Worm (Caenorhabditis elegans) whole organism, young adult: Measurements from ENCODE around the gene sru-17.

Source experiments
- C06A6.2 ChIP-seq: fragments of 200-800 bp; sonication (Bioruptor generic); conservative IDR thresholded peaks from 2 replicates; pipeline ENCODE4 v1.3.6; 2022; ENCODE audit warnings: missing genetic modification characterization, missing compliant biosample characterization
- K12H6.12 ChIP-seq: fragments of 200-800 bp; sonication (Bioruptor generic); optimal IDR thresholded peaks from 2 replicates; lab custom pipeline; 2018; ENCODE audit warnings: mild to moderate bottlenecking, missing genetic modification characterization, missing compliant biosample characterization
- Y53G8AR.9 ChIP-seq: fragments of 200-800 bp; sonication (Bioruptor generic); conservative IDR thresholded peaks from 2 replicates; pipeline ENCODE4 v1.3.6; 2022; ENCODE audit warnings: missing genetic modification reagents, missing genetic modification characterization, missing compliant biosample characterization
- Y95B8A.8 ChIP-seq: fragments of 200-800 bp; sonication (Bioruptor generic); IDR thresholded peaks from 2 replicates; pipeline ENCODE4 v1.3.6; 2022; ENCODE audit warnings: missing genetic modification reagents, missing genetic modification characterization, missing compliant biosample characterization
- ZK185.1 ChIP-seq: sonication (generic microtip); optimal IDR thresholded peaks from 2 replicates; lab custom pipeline; 2016; ENCODE audit warnings: mild to moderate bottlenecking, missing genetic modification characterization, missing compliant biosample characterization; ENCODE audit not compliant: poor library complexity, severe bottlenecking
- ama-1 ChIP-seq, 3 experiments: fragments of 150-350 bp in 1 of 3; sonication (generic microtip) in 2 of 3; optimal IDR thresholded peaks; 2 replicates each; lab custom pipeline; 2014 to 2018; ENCODE audit warnings: missing biosample characterization in 2 of 3, missing genetic modification characterization in 2 of 3, missing genetic modification reagents in 2 of 3
- aptf-3 ChIP-seq: fragments of 200-800 bp; sonication (Bioruptor generic); IDR thresholded peaks from 2 replicates; pipeline ENCODE4 v1.3.6; 2022; ENCODE audit warnings: missing genetic modification characterization, missing compliant biosample characterization
- atf-7 ChIP-seq: sonication (generic microtip); optimal IDR thresholded peaks from 2 replicates; lab custom pipeline; 2017; ENCODE audit warnings: mild to moderate bottlenecking, missing genetic modification characterization, missing compliant biosample characterization
- athp-1 ChIP-seq: sonication (generic microtip); optimal IDR thresholded peaks from 2 replicates; lab custom pipeline; 2017; ENCODE audit warnings: mild to moderate bottlenecking, missing genetic modification characterization, missing compliant biosample characterization
- cebp-2 ChIP-seq: fragments of 200-800 bp; sonication (Bioruptor generic); IDR thresholded peaks from 2 replicates; pipeline ENCODE4 v1.3.6; 2022; ENCODE audit warnings: missing genetic modification characterization, missing compliant biosample characterization
- ceh-27 ChIP-seq: fragments of 200-800 bp; sonication (Bioruptor generic); optimal IDR thresholded peaks from 2 replicates; lab custom pipeline; 2018; ENCODE audit warnings: mild to moderate bottlenecking, missing genetic modification characterization, moderate library complexity, missing compliant biosample characterization
- ceh-58 ChIP-seq: fragments of 200-800 bp; sonication (Bioruptor generic); IDR thresholded peaks from 2 replicates; pipeline ENCODE4 v1.3.6; 2022; ENCODE audit warnings: missing genetic modification characterization, missing compliant biosample characterization
- dpl-1 ChIP-seq: fragments of 150-350 bp; optimal IDR thresholded peaks from 2 replicates; lab custom pipeline; 2014; ENCODE audit warnings: missing biosample characterization, missing genetic modification reagents, missing genetic modification characterization
- ets-4 ChIP-seq: fragments of 200-800 bp; sonication (Bioruptor generic); optimal IDR thresholded peaks from 2 replicates; lab custom pipeline; 2018; ENCODE audit warnings: mild to moderate bottlenecking, missing genetic modification characterization, missing compliant biosample characterization
- gei-17 ChIP-seq: fragments of 200-800 bp; sonication (Bioruptor generic); optimal IDR thresholded peaks from 2 replicates; lab custom pipeline; 2018; ENCODE audit warnings: mild to moderate bottlenecking, missing genetic modification characterization, missing compliant biosample characterization
- him-1 ChIP-seq: sonication (generic microtip); optimal IDR thresholded peaks from 2 replicates; lab custom pipeline; 2016; ENCODE audit warnings: missing genotype, missing genetic modification reagents, missing genetic modification characterization, missing compliant biosample characterization
- hsf-1 ChIP-seq: fragments of 200-800 bp; sonication (Bioruptor generic); IDR thresholded peaks from 2 replicates; pipeline ENCODE4 v1.3.6; 2022; ENCODE audit warnings: missing genetic modification reagents, missing genetic modification characterization, missing compliant biosample characterization
- let-607 ChIP-seq, 2 experiments: fragments of 200-800 bp in 1 of 2; sonication (Bioruptor generic) in 1 of 2; sonication (generic microtip) in 1 of 2; optimal IDR thresholded peaks; 2 replicates each; lab custom pipeline; 2016 to 2018; ENCODE audit warnings: mild to moderate bottlenecking in 2 of 2, missing compliant biosample characterization in 2 of 2, missing genetic modification characterization in 2 of 2, moderate library complexity in 2 of 2, missing genotype in 1 of 2
- lin-40 ChIP-seq: sonication (generic microtip); optimal IDR thresholded peaks from 2 replicates; lab custom pipeline; 2016; ENCODE audit warnings: missing genetic modification characterization, mild to moderate bottlenecking, missing compliant biosample characterization, missing genotype, missing genetic modification reagents
- lin-54 ChIP-seq: fragments of 200-800 bp; sonication (Bioruptor generic); optimal IDR thresholded peaks from 2 replicates; lab custom pipeline; 2018; ENCODE audit warnings: mild to moderate bottlenecking, missing genetic modification characterization, missing compliant biosample characterization
- madf-6 ChIP-seq: fragments of 200-800 bp; sonication (Bioruptor generic); IDR thresholded peaks from 2 replicates; pipeline ENCODE4 v1.3.6; 2022; ENCODE audit warnings: missing genetic modification reagents, missing genetic modification characterization, missing compliant biosample characterization
- mcd-1 ChIP-seq: fragments of 200-800 bp; sonication (Bioruptor generic); IDR thresholded peaks from 2 replicates; pipeline ENCODE4 v1.3.6; 2022; ENCODE audit warnings: missing genetic modification reagents, missing genetic modification characterization, missing compliant biosample characterization
- nfya-1 ChIP-seq: sonication (generic microtip); optimal IDR thresholded peaks from 2 replicates; lab custom pipeline; 2017; ENCODE audit warnings: antibody characterized with exemption, missing compliant biosample characterization, missing genetic modification characterization, borderline replicate concordance; ENCODE audit not compliant: insufficient read depth
- nfyb-1 ChIP-seq: fragments of 200-800 bp; sonication (Bioruptor generic); IDR thresholded peaks from 2 replicates; pipeline ENCODE4 v1.3.6; 2022; ENCODE audit warnings: missing genetic modification reagents, missing genetic modification characterization, missing compliant biosample characterization
- nhr-27 ChIP-seq: fragments of 200-800 bp; sonication (Bioruptor generic); optimal IDR thresholded peaks from 2 replicates; lab custom pipeline; 2018; ENCODE audit warnings: mild to moderate bottlenecking, missing genetic modification characterization, moderate library complexity, missing compliant biosample characterization
- nhr-80 ChIP-seq: sonication (generic microtip); optimal IDR thresholded peaks from 2 replicates; lab custom pipeline; 2016; ENCODE audit warnings: missing genetic modification characterization, missing compliant biosample characterization
- rpc-1 ChIP-seq, 2 experiments: fragments of 150-350 bp in 1 of 2; sonication (generic microtip) in 1 of 2; optimal IDR thresholded peaks; 2 replicates each; lab custom pipeline; 2014 to 2018; ENCODE audit warnings: missing biosample characterization in 1 of 2, missing genetic modification characterization in 1 of 2, missing genetic modification reagents in 1 of 2, missing genotype in 1 of 2
- sdz-38 ChIP-seq: sonication (generic microtip); optimal IDR thresholded peaks from 2 replicates; lab custom pipeline; 2016; ENCODE audit warnings: missing genotype, missing genetic modification characterization, missing compliant biosample characterization
- snpc-1.1 ChIP-seq: sonication (generic microtip); optimal IDR thresholded peaks from 2 replicates; lab custom pipeline; 2017; ENCODE audit warnings: missing genetic modification characterization, mild to moderate bottlenecking, missing compliant biosample characterization, antibody characterized with exemption, moderate library complexity, missing genotype, missing genetic modification reagents; ENCODE audit not compliant: insufficient read depth
- unc-130 ChIP-seq: sonication (generic microtip); optimal IDR thresholded peaks from 2 replicates; lab custom pipeline; 2016; ENCODE audit warnings: missing genetic modification reagents, missing genetic modification characterization, missing compliant biosample characterization
- unc-62 ChIP-seq: fragments of 150-350 bp; optimal IDR thresholded peaks from 2 replicates; lab custom pipeline; 2014; ENCODE audit warnings: missing biosample characterization, missing genetic modification reagents, missing genetic modification characterization
- ztf-3 ChIP-seq: fragments of 200-800 bp; sonication (Bioruptor generic); optimal IDR thresholded peaks from 2 replicates; lab custom pipeline; 2018; ENCODE audit warnings: mild to moderate bottlenecking, missing genetic modification characterization, missing compliant biosample characterization

sru-17 gene

DNA sequence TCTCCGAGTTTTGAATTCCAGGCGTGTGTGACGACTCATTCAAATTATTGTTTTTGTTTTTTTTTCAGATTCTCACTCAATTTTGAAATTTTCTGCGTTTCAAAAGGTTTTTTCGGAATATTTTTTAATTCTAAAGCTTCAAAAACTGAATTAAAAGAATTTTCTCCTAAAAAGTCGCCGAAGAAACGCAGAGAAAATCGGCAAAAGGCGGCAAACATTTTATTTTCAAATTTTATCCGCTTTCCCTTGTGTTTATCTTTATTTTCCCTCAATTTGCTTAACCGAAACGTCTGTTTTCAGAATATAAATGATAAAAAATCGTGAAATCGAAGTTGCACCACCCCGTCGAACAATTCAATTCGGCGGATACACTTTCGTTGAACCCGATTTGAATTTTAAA is 15.0 kb upstream of the sru-17 start, which contains the start of gene him-6:
Gene him-6 (plus strand): TSS at position 301 of the 400 bp plus-strand sequence.
- TF ChIP-seq nhr-27 (tag; lab: Kevin White, UChicago) (no peak), nhr-80 (tag; lab: Kevin White, UChicago) (no peak), rpc-1 (optimal IDR thresholded peaks at IDR 0.05; lab: Kevin White, UChicago) (no peak), rpc-1 (tag; optimal IDR thresholded peaks at IDR 0.05; lab: Kevin White, UChicago) (no peak), snpc-1.1 (tag; lab: Kevin White, UChicago) (no peak), mcd-1 (GFP tag; lab: Robert Waterston, UW) (no peak), nfyb-1 (GFP tag; lab: Robert Waterston, UW) (no peak), him-1 (tag; lab: Kevin White, UChicago) (no peak), C06A6.2 (GFP tag; lab: Robert Waterston, UW) (no peak), sdz-38 (no peak), let-607 (tag; optimal IDR thresholded peaks at IDR 0.05; lab: Kevin White, UChicago) (no peak), unc-62 (GFP tag; lab: Kevin White, UChicago) (no peak), atf-7 (tag; lab: Kevin White, UChicago) (no peak), ceh-58 (GFP tag; lab: Robert Waterston, UW) (no peak), dpl-1 (GFP tag; lab: Kevin White, UChicago) (no peak)

- TF ChIP-seq cebp-2 (GFP tag; lab: Robert Waterston, UW) (no peak), ama-1 (optimal IDR thresholded peaks at IDR 0.05; lab: Kevin White, UChicago) (no peak), ama-1 (GFP tag; optimal IDR thresholded peaks at IDR 0.05; lab: Kevin White, UChicago) (peak in 1 of 2 experiments; percentile 30), ZK185.1 (tag; lab: Kevin White, UChicago) (no peak)
Observed at ce11 chrIV:12495196-12495595, 10.3 kb upstream of the sru-17 start, which contains the start of gene sru-20. Gene sru-20 (plus strand): TSS chrIV:12495496.

- TF ChIP-seq gei-17 (GFP tag; lab: Kevin White, UChicago) (no peak), unc-130 (GFP tag; lab: Kevin White, UChicago) (no peak), ztf-3 (GFP tag; lab: Kevin White, UChicago) (no peak), ets-4 (GFP tag; lab: Kevin White, UChicago) (no peak), lin-40 (tag; lab: Kevin White, UChicago) (no peak)
Observed at ce11 chrIV:12498238-12498637, 7.3 kb upstream of the sru-17 start, which contains the start of gene sru-19. Gene sru-19 (plus strand): TSS chrIV:12498538.

- TF ChIP-seq ceh-27 = no peak
- TF ChIP-seq nhr-27 (tag; lab: Kevin White, UChicago) = no peak
- TF ChIP-seq hsf-1 = no peak
- no peak for TF ChIP-seq Y53G8AR.9 (GFP tag; lab: Robert Waterston, UW)
- no peak for TF ChIP-seq K12H6.12 (tag; lab: Kevin White, UChicago)
- no peak for TF ChIP-seq Y95B8A.8
- TF ChIP-seq madf-6 = no peak
Observed at ce11 chrIV:12501956-12502355, 3.5 kb upstream of the sru-17 start, which contains the start of gene sru-18. Gene sru-18 (plus strand): TSS chrIV:12502256.

ce11 chrIV:12520150-12520549 is 14.7 kb downstream of the sru-17 start, which contains the start of gene tsp-4:
Gene tsp-4 (minus strand): TSS chrIV:12520250.
- TF ChIP-seq nhr-80 (tag; lab: Kevin White, UChicago) (no peak), nfyb-1 (GFP tag; lab: Robert Waterston, UW) (no peak), nfya-1 (no peak), lin-54 (GFP tag; lab: Kevin White, UChicago) (no peak), athp-1 (tag; lab: Kevin White, UChicago) (no peak), gei-17 (GFP tag; lab: Kevin White, UChicago) (no peak), aptf-3 (GFP tag; lab: Robert Waterston, UW) (no peak)
- TF ChIP-seq, all 124 proteins: peak for 0
